Worm (Caenorhabditis elegans) whole organism, L1 larva: ENCODE data around the gene C05C8.7.
A peak's percentile ranks its signal among the peaks of the same experiment; 100 is the strongest.

ENCODE experiments used
- C04F5.9 ChIP-seq: sonication (generic microtip); optimal IDR thresholded peaks from 2 replicates; lab custom pipeline; 2016; ENCODE audit warnings: missing genetic modification characterization, missing compliant biosample characterization
- C34B4.2 ChIP-seq: sonication (generic microtip); optimal IDR thresholded peaks from 2 replicates; lab custom pipeline; 2017; ENCODE audit warnings: mild to moderate bottlenecking, missing genetic modification characterization, missing compliant biosample characterization
- blmp-1 ChIP-seq: fragments of 150-350 bp; optimal IDR thresholded peaks from 2 replicates; lab custom pipeline; 2014; ENCODE audit warnings: missing biosample characterization, missing genetic modification characterization
- ceh-63 ChIP-seq: fragments of 200-800 bp; sonication (Bioruptor generic); optimal IDR thresholded peaks from 2 replicates; lab custom pipeline; 2018; ENCODE audit warnings: mild to moderate bottlenecking, missing genetic modification characterization, missing compliant biosample characterization
- ceh-8 ChIP-seq: fragments of 200-800 bp; sonication (Bioruptor generic); optimal IDR thresholded peaks from 2 replicates; lab custom pipeline; 2018; ENCODE audit warnings: mild to moderate bottlenecking, missing genetic modification characterization, moderate library complexity, missing compliant biosample characterization
- ceh-82 ChIP-seq, 3 experiments: fragments of 150-350 bp in 1 of 3; sonication (generic microtip) in 2 of 3; optimal IDR thresholded peaks; 2 replicates each; lab custom pipeline; 2014 to 2017; ENCODE audit warnings: missing biosample characterization in 3 of 3, missing genetic modification characterization in 3 of 3
- ceh-88 ChIP-seq: fragments of 200-800 bp; sonication (Bioruptor generic); IDR thresholded peaks from 2 replicates; pipeline ENCODE4 v1.3.6; 2022; ENCODE audit warnings: missing genetic modification characterization, missing compliant biosample characterization
- ceh-90 ChIP-seq: sonication (generic microtip); optimal IDR thresholded peaks from 2 replicates; lab custom pipeline; 2016; ENCODE audit warnings: missing genetic modification characterization, missing compliant biosample characterization
- dpl-1 ChIP-seq, 3 experiments: fragments of 150-350 bp in 2 of 3; sonication (generic microtip) in 1 of 3; optimal IDR thresholded peaks; 2 replicates each; lab custom pipeline; 2014 to 2017; ENCODE audit warnings: missing biosample characterization in 3 of 3, missing genetic modification characterization in 3 of 3, missing genetic modification reagents in 3 of 3
- dsc-1 ChIP-seq: sonication (generic microtip); optimal IDR thresholded peaks from 2 replicates; lab custom pipeline; 2016; ENCODE audit warnings: mild to moderate bottlenecking, missing genetic modification characterization, missing compliant biosample characterization
- efl-1 ChIP-seq, 4 experiments: fragments of 150-350 bp; optimal IDR thresholded peaks in 3 of 4; peaks in 1 of 4; 1 replicate in 1 of 4; 2 replicates in 3 of 4; lab custom pipeline; 2014; ENCODE audit warnings: missing biosample characterization in 2 of 4, missing genetic modification characterization in 2 of 4, missing genetic modification reagents in 2 of 4
- efl-3 ChIP-seq: fragments of 200-800 bp; sonication (Bioruptor generic); optimal IDR thresholded peaks from 2 replicates; lab custom pipeline; 2018; ENCODE audit warnings: mild to moderate bottlenecking, missing genetic modification characterization, missing compliant biosample characterization
- egl-27 ChIP-seq, 2 experiments: fragments of 150-350 bp in 1 of 2; sonication (generic microtip); optimal IDR thresholded peaks; 3 replicates each; lab custom pipeline; 2017 to 2018; ENCODE audit warnings: missing biosample characterization in 2 of 2, missing genetic modification characterization in 2 of 2, missing genetic modification reagents in 2 of 2
- elt-2 ChIP-seq: sonication (generic microtip); optimal IDR thresholded peaks from 2 replicates; lab custom pipeline; 2016; ENCODE audit warnings: missing genetic modification characterization, mild to moderate bottlenecking, inconsistent platforms, missing compliant biosample characterization, missing genetic modification reagents
- elt-3 ChIP-seq, 6 experiments: fragments of 150-350 bp in 1 of 6; sonication (generic microtip); optimal IDR thresholded peaks; 2 replicates each; lab custom pipeline; 2017 to 2018; ENCODE audit warnings: missing biosample characterization in 6 of 6, missing genetic modification characterization in 6 of 6, inconsistent platforms in 1 of 6
- ets-5 ChIP-seq: fragments of 200-800 bp; sonication (Bioruptor generic); IDR thresholded peaks from 2 replicates; pipeline ENCODE4 v1.3.6; 2022; ENCODE audit warnings: missing genetic modification characterization, missing compliant biosample characterization
- fkh-4 ChIP-seq: sonication (generic microtip); optimal IDR thresholded peaks from 2 replicates; lab custom pipeline; 2016; ENCODE audit warnings: missing compliant biosample characterization, missing genetic modification characterization, borderline replicate concordance
- fkh-8 ChIP-seq: sonication (generic microtip); optimal IDR thresholded peaks from 2 replicates; lab custom pipeline; 2016; ENCODE audit warnings: mild to moderate bottlenecking, missing genetic modification characterization, missing compliant biosample characterization
- fos-1 ChIP-seq: fragments of 150-350 bp; optimal IDR thresholded peaks from 2 replicates; lab custom pipeline; 2014; ENCODE audit warnings: missing biosample characterization, missing genetic modification characterization
- grh-1 ChIP-seq: fragments of 200-800 bp; sonication (Bioruptor generic); IDR thresholded peaks from 2 replicates; pipeline ENCODE4 v1.3.6; 2022; ENCODE audit warnings: missing genetic modification reagents, missing genetic modification characterization, missing compliant biosample characterization
- hlh-17 ChIP-seq: fragments of 200-800 bp; sonication (Bioruptor generic); optimal IDR thresholded peaks from 2 replicates; lab custom pipeline; 2018; ENCODE audit warnings: missing genetic modification characterization, mild to moderate bottlenecking, missing compliant biosample characterization, moderate library complexity, borderline replicate concordance
- irx-1 ChIP-seq: sonication (generic microtip); optimal IDR thresholded peaks from 2 replicates; lab custom pipeline; 2016; ENCODE audit warnings: missing genetic modification characterization, missing compliant biosample characterization
- jun-1 ChIP-seq: fragments of 150-350 bp; optimal IDR thresholded peaks from 2 replicates; lab custom pipeline; 2014; ENCODE audit warnings: missing biosample characterization, missing genetic modification reagents, missing genetic modification characterization
- lin-13 ChIP-seq: fragments of 150-350 bp; optimal IDR thresholded peaks from 2 replicates; lab custom pipeline; 2014; ENCODE audit warnings: missing biosample characterization, missing genetic modification reagents, missing genetic modification characterization
- lin-14 ChIP-seq: fragments of 200-800 bp; sonication (Bioruptor generic); optimal IDR thresholded peaks from 2 replicates; lab custom pipeline; 2018; ENCODE audit warnings: mild to moderate bottlenecking, missing genetic modification characterization, moderate library complexity, missing compliant biosample characterization
- lin-15B ChIP-seq: fragments of 150-350 bp; sonication (generic microtip); optimal IDR thresholded peaks from 3 replicates; lab custom pipeline; 2014; ENCODE audit warnings: missing biosample characterization, missing genetic modification characterization
- lin-35 ChIP-seq, 2 experiments: fragments of 150-350 bp; optimal IDR thresholded peaks; 2 replicates each; lab custom pipeline; 2014; ENCODE audit warnings: missing biosample characterization in 2 of 2, missing genetic modification characterization in 2 of 2, missing genetic modification reagents in 2 of 2
- mab-9 ChIP-seq: fragments of 200-800 bp; sonication (Bioruptor generic); IDR thresholded peaks from 2 replicates; pipeline ENCODE4 v1.3.6; 2022; ENCODE audit warnings: missing genetic modification reagents, missing genetic modification characterization, missing compliant biosample characterization
- mdl-1 ChIP-seq, 2 experiments: fragments of 150-350 bp; optimal IDR thresholded peaks; 2 replicates each; lab custom pipeline; 2014 to 2017; ENCODE audit warnings: missing biosample characterization in 2 of 2, missing genetic modification characterization in 2 of 2, inconsistent platforms in 1 of 2
- mef-2 ChIP-seq: fragments of 150-350 bp; optimal IDR thresholded peaks from 2 replicates; lab custom pipeline; 2014; ENCODE audit warnings: missing biosample characterization, missing genetic modification characterization
- mep-1 ChIP-seq: fragments of 150-350 bp; optimal IDR thresholded peaks from 2 replicates; lab custom pipeline; 2014; ENCODE audit warnings: missing biosample characterization, missing genetic modification characterization
- nhr-11 ChIP-seq: fragments of 150-350 bp; optimal IDR thresholded peaks from 2 replicates; lab custom pipeline; 2014; ENCODE audit warnings: missing biosample characterization, missing genetic modification characterization
- nhr-12 ChIP-seq: sonication (generic microtip); optimal IDR thresholded peaks from 2 replicates; lab custom pipeline; 2017; ENCODE audit warnings: missing biosample characterization, missing genetic modification characterization
- nhr-19 ChIP-seq: fragments of 200-800 bp; sonication (Bioruptor generic); conservative IDR thresholded peaks from 2 replicates; pipeline ENCODE4 v1.3.6; 2022; ENCODE audit warnings: missing genetic modification characterization, missing compliant biosample characterization
- nhr-20 ChIP-seq: sonication (generic microtip); optimal IDR thresholded peaks from 2 replicates; lab custom pipeline; 2016; ENCODE audit warnings: mild to moderate bottlenecking, missing genetic modification characterization, missing compliant biosample characterization
- nhr-28 ChIP-seq: fragments of 150-350 bp; optimal IDR thresholded peaks from 2 replicates; lab custom pipeline; 2014; ENCODE audit warnings: missing biosample characterization, missing genetic modification characterization
- nhr-76 ChIP-seq: sonication (generic microtip); optimal IDR thresholded peaks from 2 replicates; lab custom pipeline; 2017; ENCODE audit warnings: missing biosample characterization, missing genetic modification characterization
- nhr-77 ChIP-seq: fragments of 150-350 bp; optimal IDR thresholded peaks from 2 replicates; lab custom pipeline; 2014; ENCODE audit warnings: missing biosample characterization, missing genetic modification characterization
- nhr-84 ChIP-seq: sonication (generic microtip); optimal IDR thresholded peaks from 2 replicates; lab custom pipeline; 2017; ENCODE audit warnings: missing biosample characterization, missing genetic modification characterization
- nhr-85 ChIP-seq: sonication (generic microtip); peaks from one replicate; lab custom pipeline; 2016; ENCODE audit warnings: missing genetic modification characterization, inconsistent platforms, missing compliant biosample characterization
- pax-3 ChIP-seq: fragments of 200-800 bp; sonication (Bioruptor generic); optimal IDR thresholded peaks from 2 replicates; lab custom pipeline; 2018; ENCODE audit warnings: mild to moderate bottlenecking, missing genetic modification characterization, moderate library complexity, missing compliant biosample characterization
- rnt-1 ChIP-seq: sonication (generic microtip); optimal IDR thresholded peaks from 2 replicates; lab custom pipeline; 2016; ENCODE audit warnings: mild to moderate bottlenecking, missing genetic modification characterization, moderate library complexity, missing compliant biosample characterization
- skn-1 ChIP-seq: fragments of 150-350 bp; optimal IDR thresholded peaks from 2 replicates; lab custom pipeline; 2014; ENCODE audit warnings: missing biosample characterization, missing genetic modification characterization
- snu-23 ChIP-seq: sonication (generic microtip); optimal IDR thresholded peaks from 2 replicates; lab custom pipeline; 2016; ENCODE audit warnings: missing genetic modification characterization, missing compliant biosample characterization
- sptf-1 ChIP-seq: fragments of 150-350 bp; optimal IDR thresholded peaks from 2 replicates; lab custom pipeline; 2014; ENCODE audit warnings: missing biosample characterization, missing genetic modification characterization
- swsn-7 ChIP-seq: sonication (generic microtip); optimal IDR thresholded peaks from 2 replicates; lab custom pipeline; 2016; ENCODE audit warnings: missing genetic modification characterization, missing compliant biosample characterization
- tlp-1 ChIP-seq: fragments of 150-350 bp; optimal IDR thresholded peaks from 2 replicates; lab custom pipeline; 2014; ENCODE audit warnings: missing biosample characterization, missing genetic modification characterization
- unc-130 ChIP-seq: fragments of 150-350 bp; optimal IDR thresholded peaks from 2 replicates; lab custom pipeline; 2017; ENCODE audit warnings: missing biosample characterization, missing genetic modification characterization, inconsistent platforms
- unc-30 ChIP-seq: sonication (generic microtip); optimal IDR thresholded peaks from 2 replicates; lab custom pipeline; 2017; ENCODE audit warnings: missing biosample characterization, missing genetic modification characterization
- unc-86 ChIP-seq: sonication (generic microtip); optimal IDR thresholded peaks from 2 replicates; lab custom pipeline; 2016; ENCODE audit warnings: missing genetic modification characterization, missing compliant biosample characterization
- zag-1 ChIP-seq: fragments of 150-350 bp; optimal IDR thresholded peaks from 2 replicates; lab custom pipeline; 2014; ENCODE audit warnings: missing biosample characterization, missing genetic modification characterization
- zip-4 ChIP-seq: fragments of 200-800 bp; sonication (Bioruptor generic); optimal IDR thresholded peaks from 2 replicates; lab custom pipeline; 2018; ENCODE audit warnings: mild to moderate bottlenecking, missing genetic modification characterization, moderate library complexity, missing compliant biosample characterization
- ztf-4 ChIP-seq: fragments of 150-350 bp; optimal IDR thresholded peaks from 2 replicates; lab custom pipeline; 2014; ENCODE audit warnings: missing biosample characterization, missing genetic modification characterization

Gene C05C8.7

DNA sequence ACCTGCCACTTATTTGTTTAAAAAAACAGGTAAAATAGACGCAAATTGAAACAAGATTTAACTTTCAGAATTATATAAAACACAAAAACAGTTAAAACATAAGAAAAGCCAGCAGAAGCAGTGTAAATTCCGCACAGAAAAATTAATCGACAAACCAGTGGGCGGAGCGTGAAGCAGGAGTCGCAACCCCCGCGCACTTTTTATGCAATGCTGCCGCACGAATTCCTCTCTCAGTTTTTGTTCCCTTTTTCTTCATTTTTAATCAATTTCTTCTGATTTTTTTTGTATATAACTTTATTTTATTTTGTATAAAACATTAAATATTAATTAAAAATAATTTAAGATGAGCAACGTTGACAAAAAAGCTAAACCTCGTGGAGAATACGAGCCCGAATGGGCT is 16.0 kb downstream of the C05C8.7 start, which contains the start of the genes gei-6 and krr-1 (continued):
- peak; percentile 50 for TF ChIP-seq mep-1
- TF ChIP-seq nhr-76 (tag; lab: Kevin White, UChicago): no peak
- TF ChIP-seq C04F5.9 (tag; lab: Kevin White, UChicago): no peak
- TF ChIP-seq ets-5: no peak
- no peak for TF ChIP-seq zag-1 (tag; lab: Kevin White, UChicago)
- TF ChIP-seq lin-35 (GFP tag; optimal IDR thresholded peaks at IDR 0.05; lab: Kevin White, UChicago): peak; percentile 27 to 56
- no peak for TF ChIP-seq nhr-12 (tag; lab: Kevin White, UChicago)
- TF ChIP-seq ceh-82 (tag; optimal IDR thresholded peaks at IDR 0.05; lab: Kevin White, UChicago): peak; percentile 7 to 52 (median 26)
- no peak for TF ChIP-seq sptf-1 (tag; lab: Kevin White, UChicago)
- TF ChIP-seq ztf-4 (tag; lab: Kevin White, UChicago): no peak
- TF ChIP-seq hlh-17 (GFP tag; lab: Kevin White, UChicago): no peak
- no peak for TF ChIP-seq efl-3
- peak; percentile 8 for TF ChIP-seq blmp-1 (tag; lab: Kevin White, UChicago)
- no peak for TF ChIP-seq fkh-4
- TF ChIP-seq nhr-77 (tag; lab: Kevin White, UChicago): no peak
- no peak for TF ChIP-seq ceh-8
- no peak for TF ChIP-seq zip-4
- TF ChIP-seq fkh-8 (tag; lab: Kevin White, UChicago): no peak
- no peak for TF ChIP-seq mab-9
- TF ChIP-seq lin-13 (GFP tag; lab: Kevin White, UChicago): no peak
- TF ChIP-seq nhr-20: peak; percentile 42
- TF ChIP-seq nhr-85 (tag; lab: Kevin White, UChicago): no peak
- TF ChIP-seq egl-27 (tag; optimal IDR thresholded peaks at IDR 0.05; lab: Kevin White, UChicago): no peak
- peak in 1 of 6 experiments; percentile 57 for TF ChIP-seq elt-3 (tag; optimal IDR thresholded peaks at IDR 0.05; lab: Kevin White, UChicago)
- TF ChIP-seq nhr-28: no peak
- TF ChIP-seq lin-15B (tag; lab: Kevin White, UChicago): peak; percentile 60
- TF ChIP-seq dpl-1 (GFP tag; optimal IDR thresholded peaks at IDR 0.05; lab: Kevin White, UChicago): peak; percentile 36 to 57 (median 52)
- no peak for TF ChIP-seq elt-2 (tag; lab: Kevin White, UChicago)
- TF ChIP-seq ceh-90: no peak
- TF ChIP-seq efl-1 (optimal IDR thresholded peaks at IDR 0.05; lab: Kevin White, UChicago): peak; percentile 57 to 61
- peak; percentile 59 to 96 for TF ChIP-seq efl-1 (GFP tag; optimal IDR thresholded peaks at IDR 0.05 in 1 of 2; lab: Kevin White, UChicago)
- TF ChIP-seq mef-2 (tag; lab: Kevin White, UChicago): no peak
- no peak for TF ChIP-seq grh-1 (GFP tag; lab: Robert Waterston, UW)
- no peak for TF ChIP-seq nhr-11
- TF ChIP-seq tlp-1: no peak
- peak; percentile 64 for TF ChIP-seq rnt-1 (tag; lab: Kevin White, UChicago)
- no peak for TF ChIP-seq nhr-84 (tag; lab: Kevin White, UChicago)
- TF ChIP-seq C34B4.2 (tag; lab: Kevin White, UChicago): no peak
- TF ChIP-seq unc-30 (tag; lab: Kevin White, UChicago): no peak
- no peak for TF ChIP-seq fos-1
- no peak for TF ChIP-seq ceh-88 (GFP tag; lab: Robert Waterston, UW)
- TF ChIP-seq snu-23: peak; percentile 60
- TF ChIP-seq mdl-1 (tag; optimal IDR thresholded peaks at IDR 0.05; lab: Kevin White, UChicago): peak in 1 of 2 experiments; percentile 18
- no peak for TF ChIP-seq pax-3
- peak; percentile 49 for TF ChIP-seq swsn-7 (tag; lab: Kevin White, UChicago)
- TF ChIP-seq unc-130: peak; percentile 77
- TF ChIP-seq skn-1 (tag; lab: Kevin White, UChicago): peak; percentile 63
- TF ChIP-seq jun-1 (tag; lab: Kevin White, UChicago): no peak
- TF ChIP-seq ceh-63 (GFP tag; lab: Kevin White, UChicago): no peak
- peak; percentile 48 for TF ChIP-seq nhr-19 (GFP tag; lab: Robert Waterston, UW)
- peak; percentile 36 for TF ChIP-seq dsc-1 (tag; lab: Kevin White, UChicago)
- TF ChIP-seq irx-1: no peak
- no peak for TF ChIP-seq lin-14 (GFP tag; lab: Kevin White, UChicago)
- TF ChIP-seq unc-86 (tag; lab: Kevin White, UChicago): peak; percentile 7
